Fruit fly (Drosophila melanogaster) whole organism, embryonic: ENCODE results near the gene CG7183.

ENCODE experiments used
- Awh ChIP-seq: fragments of 200-800 bp; sonication (Bioruptor generic); IDR thresholded peaks from 2 replicates; pipeline ENCODE4, ENCODE4 v1.3.6; 2022; ENCODE audit warnings: missing biosample characterization, missing genetic modification characterization
- CG10979 ChIP-seq: fragments of 200-800 bp; sonication (Bioruptor generic); optimal IDR thresholded peaks from 2 replicates; lab custom pipeline; 2018; ENCODE audit warnings: missing biosample characterization, mild to moderate bottlenecking, missing genetic modification characterization, moderate library complexity
- CG12155 ChIP-seq: fragments of 200-800 bp; sonication (Bioruptor generic); optimal IDR thresholded peaks from 3 replicates; lab custom pipeline; 2016; ENCODE audit warnings: missing biosample characterization, missing genetic modification characterization
- CG1233 ChIP-seq: fragments of 200-800 bp; sonication (Bioruptor generic); optimal IDR thresholded peaks from 4 replicates; lab custom pipeline; 2018; ENCODE audit warnings: missing biosample characterization, mild to moderate bottlenecking, missing genetic modification characterization
- CG12391 ChIP-seq: fragments of 200-800 bp; sonication (Bioruptor generic); optimal IDR thresholded peaks from 3 replicates; lab custom pipeline; 2018; ENCODE audit warnings: missing biosample characterization, mild to moderate bottlenecking, missing genetic modification characterization, moderate library complexity
- CG13296 ChIP-seq: fragments of 200-800 bp; sonication (Bioruptor generic); optimal IDR thresholded peaks from 3 replicates; lab custom pipeline; 2018; ENCODE audit warnings: missing biosample characterization, mild to moderate bottlenecking, missing genetic modification characterization
- CG13424 ChIP-seq: fragments of 200-800 bp; sonication (Bioruptor generic); optimal IDR thresholded peaks from 2 replicates; lab custom pipeline; 2019; ENCODE audit warnings: missing biosample characterization, mild to moderate bottlenecking, missing genetic modification characterization, moderate library complexity
- CG13775 ChIP-seq: fragments of 200-800 bp; sonication (Bioruptor generic); optimal IDR thresholded peaks from 3 replicates; lab custom pipeline; 2017; ENCODE audit warnings: missing biosample characterization, mild to moderate bottlenecking, missing genetic modification characterization
- CG13894 ChIP-seq: fragments of 200-800 bp; sonication (Bioruptor generic); optimal IDR thresholded peaks from 3 replicates; lab custom pipeline; 2018; ENCODE audit warnings: missing biosample characterization, mild to moderate bottlenecking, missing genetic modification characterization, moderate library complexity
- CG14441 ChIP-seq: fragments of 200-800 bp; sonication (Bioruptor generic); IDR thresholded peaks from 2 replicates; pipeline ENCODE4 v1.3.6; 2022; ENCODE audit warnings: missing biosample characterization, missing genetic modification characterization
- CG14667 ChIP-seq: fragments of 200-800 bp; sonication (Bioruptor generic); IDR thresholded peaks from 2 replicates; pipeline ENCODE4 v1.3.6; 2022; ENCODE audit warnings: missing biosample characterization, missing genetic modification characterization
- CG15011 ChIP-seq: fragments of 200-800 bp; sonication (Bioruptor generic); optimal IDR thresholded peaks from 3 replicates; lab custom pipeline; 2018; ENCODE audit warnings: missing biosample characterization, mild to moderate bottlenecking, missing genetic modification characterization
- CG15269 ChIP-seq: fragments of 200-800 bp; sonication (Bioruptor generic); optimal IDR thresholded peaks from 2 replicates; lab custom pipeline; 2018; ENCODE audit warnings: missing biosample characterization, mild to moderate bottlenecking, missing genetic modification characterization, moderate library complexity
- CG16815 ChIP-seq: fragments of 200-800 bp; sonication (Bioruptor generic); optimal IDR thresholded peaks from 3 replicates; lab custom pipeline; 2017; ENCODE audit warnings: missing biosample characterization, mild to moderate bottlenecking, missing genetic modification characterization
- CG17568 ChIP-seq: fragments of 200-800 bp; sonication (Bioruptor generic); optimal IDR thresholded peaks from 2 replicates; lab custom pipeline; 2018; ENCODE audit warnings: missing biosample characterization, mild to moderate bottlenecking, missing genetic modification characterization, moderate library complexity
- CG2120 ChIP-seq: fragments of 200-800 bp; sonication (Bioruptor generic); optimal IDR thresholded peaks from 3 replicates; lab custom pipeline; 2016; ENCODE audit warnings: missing biosample characterization, missing genetic modification characterization
- CG32532 ChIP-seq: fragments of 200-800 bp; sonication (Bioruptor generic); IDR thresholded peaks from 2 replicates; pipeline ENCODE4 v1.3.6; 2022; ENCODE audit warnings: missing biosample characterization, missing genetic modification characterization
- CG33557 ChIP-seq: fragments of 200-800 bp; sonication (Bioruptor generic); optimal IDR thresholded peaks from 2 replicates; lab custom pipeline; 2019; ENCODE audit warnings: missing biosample characterization, mild to moderate bottlenecking, missing genetic modification characterization, moderate library complexity
- CG3995 ChIP-seq: fragments of 200-800 bp; sonication (Bioruptor generic); optimal IDR thresholded peaks from 3 replicates; lab custom pipeline; 2016; ENCODE audit warnings: missing biosample characterization, missing genetic modification characterization
- CG43689 ChIP-seq: fragments of 200-800 bp; sonication (Bioruptor generic); IDR thresholded peaks from 2 replicates; pipeline ENCODE4 v1.3.6; 2022; ENCODE audit warnings: missing biosample characterization, missing genetic modification characterization
- CG4617 ChIP-seq: fragments of 200-800 bp; sonication (Bioruptor generic); optimal IDR thresholded peaks from 3 replicates; lab custom pipeline; 2016; ENCODE audit warnings: missing biosample characterization, missing genetic modification characterization, borderline replicate concordance
- CG7556 ChIP-seq: fragments of 200-800 bp; sonication (Bioruptor generic); optimal IDR thresholded peaks from 2 replicates; lab custom pipeline; 2017; ENCODE audit warnings: missing biosample characterization, mild to moderate bottlenecking, missing genetic modification characterization
- CG7987 ChIP-seq: fragments of 200-800 bp; sonication (Bioruptor generic); optimal IDR thresholded peaks from 2 replicates; lab custom pipeline; 2018; ENCODE audit warnings: missing biosample characterization, mild to moderate bottlenecking, missing genetic modification characterization, moderate library complexity
- CoRest ChIP-seq: fragments of 200-800 bp; sonication (Bioruptor generic); optimal IDR thresholded peaks from 3 replicates; lab custom pipeline; 2018; ENCODE audit warnings: missing biosample characterization, mild to moderate bottlenecking, missing genetic modification characterization, moderate library complexity
- D19A ChIP-seq: fragments of 200-800 bp; optimal IDR thresholded peaks from 3 replicates; lab custom pipeline; 2019; ENCODE audit warnings: missing biosample characterization, mild to moderate bottlenecking, missing genetic modification characterization, moderate library complexity
- Dbx ChIP-seq: fragments of 200-800 bp; sonication (Bioruptor generic); IDR thresholded peaks from 3 replicates; pipeline ENCODE4 v1.3.6; 2022; ENCODE audit warnings: missing biosample characterization, missing genetic modification characterization
- Kr ChIP-seq: fragments of 200-800 bp; sonication (Bioruptor generic); optimal IDR thresholded peaks from 2 replicates; lab custom pipeline; 2017; ENCODE audit warnings: missing biosample characterization, mild to moderate bottlenecking, missing genetic modification characterization
- Mrtf ChIP-seq: fragments of 200-800 bp; sonication (Bioruptor generic); IDR thresholded peaks from 3 replicates; pipeline ENCODE4 v1.3.6; 2022; ENCODE audit warnings: missing biosample characterization, missing genetic modification characterization
- Nf-YB ChIP-seq: fragments of 200-800 bp; sonication (Bioruptor generic); optimal IDR thresholded peaks from 3 replicates; lab custom pipeline; 2019; ENCODE audit warnings: missing biosample characterization, mild to moderate bottlenecking, missing genetic modification characterization, moderate library complexity
- Scr ChIP-seq: fragments of 200-800 bp; sonication (Bioruptor generic); IDR thresholded peaks from 2 replicates; pipeline ENCODE4 v1.3.6; 2022; ENCODE audit warnings: missing biosample characterization, missing genetic modification characterization; ENCODE audit not compliant: partially characterized antibody
- Taf1 ChIP-seq: fragments of 200-800 bp; sonication (Bioruptor generic); IDR thresholded peaks from 2 replicates; pipeline ENCODE4 v1.3.6; 2022; ENCODE audit warnings: missing biosample characterization, missing genetic modification characterization
- bsh ChIP-seq, 2 experiments: fragments of 200-800 bp; sonication (Bioruptor generic); optimal IDR thresholded peaks; 2 replicates each; lab custom pipeline; 2017 to 2018; ENCODE audit warnings: mild to moderate bottlenecking in 2 of 2, missing biosample characterization in 2 of 2, missing genetic modification characterization in 2 of 2, moderate library complexity in 1 of 2
- chinmo ChIP-seq: fragments of 200-800 bp; sonication (Bioruptor generic); IDR thresholded peaks from 4 replicates; pipeline ENCODE4 v1.3.6; 2022; ENCODE audit warnings: missing biosample characterization, missing genetic modification characterization; ENCODE audit not compliant: partially characterized antibody
- chm ChIP-seq: fragments of 200-800 bp; sonication (Bioruptor generic); IDR thresholded peaks from 2 replicates; pipeline ENCODE4 v1.3.6; 2022; ENCODE audit warnings: missing biosample characterization, missing genetic modification characterization
- dimm ChIP-seq: fragments of 200-800 bp; sonication (Bioruptor generic); IDR thresholded peaks from 2 replicates; pipeline ENCODE4 v1.3.6; 2022; ENCODE audit warnings: missing biosample characterization, missing genetic modification characterization
- dmrt11E ChIP-seq: fragments of 200-800 bp; sonication (Bioruptor generic); optimal IDR thresholded peaks from 3 replicates; lab custom pipeline; 2018; ENCODE audit warnings: missing biosample characterization, mild to moderate bottlenecking, missing genetic modification characterization, moderate library complexity
- ems ChIP-seq: fragments of 200-800 bp; sonication (Bioruptor generic); optimal IDR thresholded peaks from 3 replicates; lab custom pipeline; 2016; ENCODE audit warnings: missing biosample characterization, missing genetic modification characterization
- fd102C ChIP-seq: fragments of 200-800 bp; sonication (Bioruptor generic); optimal IDR thresholded peaks from 2 replicates; lab custom pipeline; 2018; ENCODE audit warnings: missing biosample characterization, mild to moderate bottlenecking, missing genetic modification characterization, moderate library complexity
- gce ChIP-seq: fragments of 200-800 bp; sonication (Bioruptor generic); IDR thresholded peaks from 3 replicates; pipeline ENCODE4 v1.3.6; 2022; ENCODE audit warnings: missing biosample characterization, missing genetic modification characterization
- grau ChIP-seq: fragments of 200-800 bp; optimal IDR thresholded peaks from 3 replicates; lab custom pipeline; 2019; ENCODE audit warnings: missing biosample characterization, mild to moderate bottlenecking, missing genetic modification characterization, moderate library complexity
- ham ChIP-seq: fragments of 200-800 bp; sonication (Bioruptor generic); IDR thresholded peaks from 2 replicates; pipeline ENCODE4 v1.3.6; 2022; ENCODE audit warnings: missing biosample characterization, missing genetic modification characterization
- kay ChIP-seq: fragments of 200-800 bp; sonication (Bioruptor generic); optimal IDR thresholded peaks from 2 replicates; lab custom pipeline; 2016; ENCODE audit warnings: missing biosample characterization, missing genetic modification characterization
- salm ChIP-seq: fragments of 200-800 bp; sonication (Bioruptor generic); optimal IDR thresholded peaks from 2 replicates; lab custom pipeline; 2018; ENCODE audit warnings: missing biosample characterization, mild to moderate bottlenecking, missing genetic modification characterization
- sd ChIP-seq: fragments of 200-800 bp; sonication (Bioruptor generic); optimal IDR thresholded peaks from 3 replicates; lab custom pipeline; 2018; ENCODE audit warnings: missing biosample characterization, mild to moderate bottlenecking, missing genetic modification characterization, moderate library complexity
- sug ChIP-seq: fragments of 200-800 bp; optimal IDR thresholded peaks from 2 replicates; lab custom pipeline; 2019; ENCODE audit warnings: missing biosample characterization, mild to moderate bottlenecking, missing genetic modification characterization, moderate library complexity
- trem ChIP-seq: fragments of 200-800 bp; optimal IDR thresholded peaks from 3 replicates; lab custom pipeline; 2019; ENCODE audit warnings: missing biosample characterization, mild to moderate bottlenecking, missing genetic modification characterization, moderate library complexity
- vnd ChIP-seq: fragments of 200-800 bp; sonication (Bioruptor generic); IDR thresholded peaks from 3 replicates; pipeline ENCODE4 v1.3.6; 2022; ENCODE audit warnings: missing biosample characterization, missing genetic modification characterization; ENCODE audit not compliant: partially characterized antibody
- zf30C ChIP-seq: fragments of 200-800 bp; sonication (Bioruptor generic); optimal IDR thresholded peaks from 3 replicates; lab custom pipeline; 2018; ENCODE audit warnings: missing biosample characterization, mild to moderate bottlenecking, missing genetic modification characterization
- zfh2 ChIP-seq: fragments of 200-800 bp; sonication (Bioruptor generic); optimal IDR thresholded peaks from 2 replicates; lab custom pipeline; 2016; ENCODE audit warnings: missing biosample characterization, missing genetic modification characterization

The CG7183 gene

DNA sequence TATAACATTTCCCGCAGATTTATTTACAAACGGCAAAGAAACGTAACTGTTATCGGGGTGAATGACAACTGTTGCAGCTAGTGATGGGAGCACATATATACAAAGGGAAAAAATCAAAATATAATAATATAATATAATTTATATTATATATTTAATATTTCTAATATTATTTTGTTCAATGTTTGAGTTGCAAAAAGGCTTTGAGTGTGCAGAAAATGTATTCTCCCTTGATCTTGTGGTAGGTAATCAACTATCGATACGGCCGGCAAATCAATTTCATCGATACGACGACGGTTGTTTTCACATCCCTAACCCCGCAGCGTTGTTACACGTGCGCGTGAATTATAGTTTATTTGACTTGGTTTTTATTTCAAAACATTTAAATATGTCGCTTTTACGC is 2.9 kb upstream of the CG7183 start, which contains the start of the genes mTerf5 and Non3 (continued):
- peak; percentile 75 for TF ChIP-seq CG13424 (tag; lab: Kevin White, UChicago)
- TF ChIP-seq CG13296 (GFP tag; lab: Kevin White, UChicago) = peak; percentile 68
- TF ChIP-seq gce (GFP tag; lab: Robert Waterston, UW) = no peak
- peak; percentile 45 for TF ChIP-seq zfh2 (GFP tag; lab: Kevin White, UChicago)
- TF ChIP-seq CG13894 = peak; percentile 47
- peak; percentile 86 for TF ChIP-seq vnd (GFP tag; lab: Robert Waterston, UW)
- peak; percentile 9 for TF ChIP-seq CG7987 (GFP tag; lab: Kevin White, UChicago)
- no peak for TF ChIP-seq Awh (GFP tag; lab: Robert Waterston, UW)
- peak; percentile 55 for TF ChIP-seq CG12155
- TF ChIP-seq Mrtf (GFP tag; lab: Robert Waterston, UW) = no peak
- TF ChIP-seq CG10979 (tag; lab: Kevin White, UChicago) = peak; percentile 62
- TF ChIP-seq chm = no peak
- TF ChIP-seq CG3995 (GFP tag; lab: Kevin White, UChicago) = no peak
- TF ChIP-seq D19A = peak; percentile 43
- no peak for TF ChIP-seq salm (tag; lab: Kevin White, UChicago)
- TF ChIP-seq ems (GFP tag; lab: Kevin White, UChicago) = no peak
- TF ChIP-seq CG14667 (GFP tag; lab: Robert Waterston, UW) = no peak
- TF ChIP-seq sd = peak; percentile 42
- no peak for TF ChIP-seq CG15011
- peak; percentile 91; the same call in 3 of the 4 replicates for TF ChIP-seq chinmo (GFP tag; lab: Robert Waterston, UW)
- peak; percentile 20 for TF ChIP-seq CG7556 (GFP tag; lab: Kevin White, UChicago)
- TF ChIP-seq dimm (GFP tag; lab: Robert Waterston, UW) = no peak
- TF ChIP-seq zf30C (GFP tag; lab: Kevin White, UChicago) = peak; percentile 7
- TF ChIP-seq sug (tag; lab: Kevin White, UChicago) = peak; percentile 62
- TF ChIP-seq CG33557 (GFP tag; lab: Kevin White, UChicago) = peak; percentile 47
- peak; percentile 61 for TF ChIP-seq CG4617 (GFP tag; lab: Kevin White, UChicago)
- peak; percentile 29 for TF ChIP-seq Nf-YB (GFP tag; lab: Kevin White, UChicago)
- peak; percentile 84 for TF ChIP-seq CG12391
- peak; percentile 95 for TF ChIP-seq trem (tag; lab: Kevin White, UChicago)
- peak; percentile 50; the same call in 1 of the 2 replicates for TF ChIP-seq CG14441 (GFP tag; lab: Robert Waterston, UW)
- TF ChIP-seq CG32532 = peak; percentile 49; the same call in 1 of the 2 replicates
- TF ChIP-seq CG1233 (GFP tag; lab: Kevin White, UChicago) = no peak
- TF ChIP-seq Scr = peak; percentile 94
- TF ChIP-seq Dbx (GFP tag; lab: Robert Waterston, UW) = peak; percentile 59; the same call in 2 of the 3 replicates
- TF ChIP-seq CG13775 = peak; percentile 83
- TF ChIP-seq CG43689 (GFP tag; lab: Robert Waterston, UW) = 0 out of 2 replicates have a peak, but pooled peaks have one; percentile 12
- TF ChIP-seq ham (GFP tag; lab: Robert Waterston, UW) = no peak
- no peak for TF ChIP-seq kay (GFP tag; lab: Kevin White, UChicago)
- TF ChIP-seq CG17568 (GFP tag; lab: Kevin White, UChicago) = no peak
- peak; percentile 69 for TF ChIP-seq CoRest (tag; lab: Kevin White, UChicago)
- peak; percentile 66 for TF ChIP-seq grau (tag; lab: Kevin White, UChicago)
- peak in 1 of 2 experiments; percentile 69 for TF ChIP-seq bsh (GFP tag; optimal IDR thresholded peaks at IDR 0.05; lab: Kevin White, UChicago)
- TF ChIP-seq CG16815 (GFP tag; lab: Kevin White, UChicago) = peak; percentile 17
- TF ChIP-seq Taf1 (GFP tag; lab: Robert Waterston, UW) = no peak
- no peak for TF ChIP-seq fd102C (GFP tag; lab: Kevin White, UChicago)
- TF ChIP-seq CG2120 (GFP tag; lab: Kevin White, UChicago) = peak; percentile 63
- peak; percentile 63 for TF ChIP-seq CG15269 (tag; lab: Kevin White, UChicago)
- TF ChIP-seq Kr (GFP tag; lab: Kevin White, UChicago) = no peak
- TF ChIP-seq dmrt11E (tag; lab: Kevin White, UChicago) = peak; percentile 65
